Worm (Caenorhabditis elegans) whole organism, early embryonic: ENCODE results near the gene T07D3.9.

Source experiments
- B0310.2 ChIP-seq: sonication (generic microtip); optimal IDR thresholded peaks from 2 replicates; lab custom pipeline; 2016; ENCODE audit warnings: mild to moderate bottlenecking, missing genetic modification characterization, missing compliant biosample characterization
- F13C5.2 ChIP-seq: sonication (generic microtip); optimal IDR thresholded peaks from 2 replicates; lab custom pipeline; 2017; ENCODE audit warnings: mild to moderate bottlenecking, missing genetic modification characterization, inconsistent platforms, missing compliant biosample characterization
- ama-1 ChIP-seq: fragments of 150-350 bp; optimal IDR thresholded peaks from 2 replicates; lab custom pipeline; 2014
- flt-1 ChIP-seq: fragments of 200-800 bp; sonication (Bioruptor generic); IDR thresholded peaks from 2 replicates; pipeline ENCODE4 v1.3.6; 2022; ENCODE audit warnings: missing genetic modification characterization, missing compliant biosample characterization
- hmbx-1 ChIP-seq: sonication (generic microtip); optimal IDR thresholded peaks from 2 replicates; lab custom pipeline; 2016; ENCODE audit warnings: mild to moderate bottlenecking, missing genetic modification characterization, missing compliant biosample characterization
- hmg-4 ChIP-seq: fragments of 200-800 bp; sonication (Bioruptor generic); optimal IDR thresholded peaks from 2 replicates; lab custom pipeline; 2018; ENCODE audit warnings: mild to moderate bottlenecking, missing genetic modification characterization, missing compliant biosample characterization
- hnd-1 ChIP-seq: sonication (generic microtip); optimal IDR thresholded peaks from 2 replicates; lab custom pipeline; 2016; ENCODE audit warnings: missing genetic modification characterization, missing compliant biosample characterization
- scrt-1 ChIP-seq: fragments of 200-800 bp; sonication (Bioruptor generic); IDR thresholded peaks from 2 replicates; pipeline ENCODE4 v1.3.6; 2022; ENCODE audit warnings: missing genetic modification characterization, missing compliant biosample characterization
- sea-1 ChIP-seq: fragments of 200-800 bp; sonication (Bioruptor generic); conservative IDR thresholded peaks from 2 replicates; pipeline ENCODE4 v1.3.6; 2022; ENCODE audit warnings: missing genetic modification characterization, missing compliant biosample characterization
- tbx-37 ChIP-seq: fragments of 200-800 bp; sonication (Bioruptor generic); conservative IDR thresholded peaks from 2 replicates; pipeline ENCODE4 v1.3.6; 2022; ENCODE audit warnings: missing genetic modification reagents, missing genetic modification characterization, missing compliant biosample characterization
- tra-4 ChIP-seq: sonication (generic microtip); optimal IDR thresholded peaks from 2 replicates; lab custom pipeline; 2017; ENCODE audit warnings: missing genetic modification characterization, missing compliant biosample characterization

DNA sequence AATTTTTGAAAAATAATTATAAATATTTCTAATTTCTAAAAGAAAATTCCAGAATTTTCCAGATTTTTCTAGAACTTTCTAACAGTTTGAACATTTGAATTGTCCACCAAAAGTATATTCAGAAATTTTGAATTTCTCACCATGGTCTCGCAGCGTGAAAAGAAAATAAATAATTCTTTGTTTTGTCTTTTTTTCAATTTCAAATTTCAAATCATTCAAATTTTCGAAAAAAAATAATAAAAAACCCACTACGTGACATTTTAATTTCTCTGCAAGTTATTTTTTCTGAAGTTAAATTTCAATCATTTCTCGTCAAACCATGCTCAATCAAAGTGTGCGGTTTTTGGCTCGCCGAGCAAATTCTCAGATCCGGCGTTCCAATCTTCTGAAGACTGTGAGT, 32.0 kb upstream of the T07D3.9 start, which contains the start of gene acs-15:
- TF ChIP-seq F13C5.2 (no peak), hnd-1 (tag; lab: Kevin White, UChicago) (no peak), ama-1 (lab: Kevin White, UChicago) (no peak), tbx-37 (no peak), hmbx-1 (no peak), B0310.2 (tag; lab: Kevin White, UChicago) (no peak), sea-1 (GFP tag; lab: Robert Waterston, UW) (no peak), scrt-1 (GFP tag; lab: Robert Waterston, UW) (no peak), tra-4 (tag; lab: Kevin White, UChicago) (no peak), hmg-4 (GFP tag; lab: Kevin White, UChicago) (no peak), flt-1 (GFP tag; lab: Robert Waterston, UW) (no peak)
